Worm (Caenorhabditis elegans): Measurements from ENCODE around the gene T16G12.7.

- peak; percentile 73 for TF ChIP-seq nhr-23 (tag; optimal IDR thresholded peaks at IDR 0.05)
- no peak for TF ChIP-seq ceh-16 (tag; optimal IDR thresholded peaks at IDR 0.05)
- TF ChIP-seq nhr-77 (tag; optimal IDR thresholded peaks at IDR 0.05): no peak
- TF ChIP-seq tbx-2 (tag; optimal IDR thresholded peaks at IDR 0.05): no peak
- TF ChIP-seq unc-62 (GFP tag; optimal IDR thresholded peaks at IDR 0.05): no peak
- no peak for TF ChIP-seq egl-5 (tag; optimal IDR thresholded peaks at IDR 0.05)
- TF ChIP-seq ztf-11 (tag; optimal IDR thresholded peaks at IDR 0.05): no peak
- TF ChIP-seq unc-39 (tag; optimal IDR thresholded peaks at IDR 0.05): no peak
- no peak for TF ChIP-seq ama-1 (optimal IDR thresholded peaks at IDR 0.05)
- TF ChIP-seq pha-4 (tag; optimal IDR thresholded peaks at IDR 0.05): no peak
- TF ChIP-seq fkh-10 (GFP tag; optimal IDR thresholded peaks at IDR 0.05): no peak
- no peak for TF ChIP-seq fos-1 (tag; optimal IDR thresholded peaks at IDR 0.05)
These were observed 33.1 kb downstream of the T16G12.7 start, which contains the start of gene C05B5.8 for ce11 chrIII:10006734-10007348.
